Worm (Caenorhabditis elegans): ENCODE measurements around the gene cwp-2.

ce11 chrV:4842544-4842943 is at the start of gene cwp-2, which contains the start of gene cwp-3:
- TF ChIP-seq skn-1 (tag; optimal IDR thresholded peaks at IDR 0.05) (no peak), aha-1 (tag) (no peak), nhr-11 (tag; optimal IDR thresholded peaks at IDR 0.05) (no peak), lir-3 (tag; optimal IDR thresholded peaks at IDR 0.05) (no peak), fkh-10 (GFP tag; optimal IDR thresholded peaks at IDR 0.05) (no peak), pha-4 (GFP tag; IDR thresholded peaks at IDR 0.05) (no peak), pha-4 (tag; optimal IDR thresholded peaks at IDR 0.05) (no peak), ceh-82 (tag; optimal IDR thresholded peaks at IDR 0.05) (no peak)
